Comparison of ENCODE assay signal across 2 fruit fly cellular contexts in genomic region chr3R:22552686-22553085, dm6.
TF ChIP-seq lines count a peak whose summit lies in the region.

No protein-coding gene starts in this region.

- no peak for TF ChIP-seq CTCF in whole organism, embryonic (GFP tag; optimal IDR thresholded peaks at IDR 0.05; lab: Kevin White, UChicago)

TF ChIP-seq in whole organism, adult, 20 proteins besides CTCF, POLR2A, EP300 and RAD21:
- TF ChIP-seq tj (GFP tag; optimal IDR thresholded peaks at IDR 0.05; lab: Kevin White, UChicago): peak; percentile 98
- no peak for TF ChIP-seq bab1 (GFP tag; optimal IDR thresholded peaks at IDR 0.05; lab: Kevin White, UChicago)

TF ChIP-seq in whole organism, embryonic, 481 proteins besides CTCF, POLR2A, EP300 and RAD21:
- no peak for TF ChIP-seq Hr51 (GFP tag; optimal IDR thresholded peaks at IDR 0.05; lab: Kevin White, UChicago)
- TF ChIP-seq Med (GFP tag; lab: Kevin White, UChicago): peak; percentile 57
- no peak for TF ChIP-seq crol (GFP tag; IDR thresholded peaks at IDR 0.05; lab: Robert Waterston, UW)
- TF ChIP-seq prd (optimal IDR thresholded peaks at IDR 0.05; lab: Kevin White, UChicago): no peak
- TF ChIP-seq prd (GFP tag; IDR thresholded peaks at IDR 0.05; lab: Robert Waterston, UW): 0 out of 3 replicates have a peak, but pooled peaks have one; percentile 13
- no peak for TF ChIP-seq CG11247 (GFP tag; IDR thresholded peaks at IDR 0.05; lab: Robert Waterston, UW)
- TF ChIP-seq rib (GFP tag; IDR thresholded peaks at IDR 0.05; lab: Robert Waterston, UW): no peak
- no peak for TF ChIP-seq slou (GFP tag; optimal IDR thresholded peaks at IDR 0.05; lab: Kevin White, UChicago)
- TF ChIP-seq vvl (GFP tag; IDR thresholded peaks at IDR 0.05; lab: Robert Waterston, UW): 0 out of 2 replicates have a peak, but pooled peaks have one; percentile 31
- TF ChIP-seq CG11456 (GFP tag; IDR thresholded peaks at IDR 0.05; lab: Robert Waterston, UW): no peak
- 0 out of 2 replicates have a peak, but pooled peaks have one; percentile 25 for TF ChIP-seq slbo (GFP tag; IDR thresholded peaks at IDR 0.05; lab: Robert Waterston, UW)
